Worm (Caenorhabditis elegans): ENCODE data around the gene R07D5.2.

DNA sequence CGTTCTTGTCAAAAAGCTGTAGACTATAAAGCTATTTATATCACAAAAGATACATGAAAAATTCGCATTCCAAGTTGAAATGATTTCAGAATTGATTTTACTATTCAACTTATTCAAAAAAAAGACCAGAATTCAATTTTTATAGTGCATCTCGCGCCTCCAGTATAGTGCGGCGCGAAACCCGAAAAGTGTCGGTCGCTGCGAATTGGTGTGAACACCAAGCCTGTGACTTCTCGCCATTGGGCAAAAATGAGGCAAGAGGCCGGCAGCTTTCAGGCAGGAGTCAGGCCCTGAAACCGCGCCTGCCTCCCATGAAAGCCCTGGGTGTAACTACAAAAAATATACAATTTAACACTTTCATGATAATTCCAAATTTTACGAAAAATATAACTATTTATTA, 42.9 kb upstream of the R07D5.2 start:
- TF ChIP-seq him-1 (tag; optimal IDR thresholded peaks at IDR 0.05) (no peak), W03F9.2 (tag; optimal IDR thresholded peaks at IDR 0.05) (no peak), dao-5 (tag; optimal IDR thresholded peaks at IDR 0.05) (no peak)

Data from whole organism, L4/young adult.